Fruit fly (Drosophila melanogaster) whole organism, embryonic: ENCODE measurements around the gene DppIII.
A peak's percentile ranks its signal among the peaks of the same experiment; 100 is the strongest.

Experiments
- Abd-B ChIP-seq: fragments of 200-800 bp; sonication (Bioruptor generic); optimal IDR thresholded peaks from 2 replicates; lab custom pipeline; 2018; ENCODE audit warnings: missing biosample characterization, mild to moderate bottlenecking, missing genetic modification characterization, moderate library complexity
- Aef1 ChIP-seq: fragments of 200-800 bp; sonication (Bioruptor generic); IDR thresholded peaks from 3 replicates; pipeline ENCODE4 v1.3.6; 2022; ENCODE audit warnings: missing biosample characterization, missing genetic modification characterization
- CG10654 ChIP-seq: fragments of 200-800 bp; sonication (Bioruptor generic); optimal IDR thresholded peaks from 2 replicates; lab custom pipeline; 2016; ENCODE audit warnings: missing biosample characterization, missing genetic modification characterization
- CG10979 ChIP-seq: fragments of 200-800 bp; sonication (Bioruptor generic); optimal IDR thresholded peaks from 2 replicates; lab custom pipeline; 2018; ENCODE audit warnings: missing biosample characterization, mild to moderate bottlenecking, missing genetic modification characterization, moderate library complexity
- CG11085 ChIP-seq: fragments of 200-800 bp; sonication (Bioruptor generic); IDR thresholded peaks from 2 replicates; pipeline ENCODE4 v1.3.6; 2022; ENCODE audit warnings: missing biosample characterization, missing genetic modification characterization
- CG11696 ChIP-seq: fragments of 200-800 bp; sonication (Bioruptor generic); IDR thresholded peaks from 2 replicates; pipeline ENCODE4 v1.3.6; 2022; ENCODE audit warnings: missing biosample characterization, missing genetic modification characterization
- CG12104 ChIP-seq: fragments of 200-800 bp; sonication (Bioruptor generic); optimal IDR thresholded peaks from 3 replicates; lab custom pipeline; 2016; ENCODE audit warnings: missing biosample characterization, missing genetic modification characterization
- CG12391 ChIP-seq: fragments of 200-800 bp; sonication (Bioruptor generic); optimal IDR thresholded peaks from 3 replicates; lab custom pipeline; 2018; ENCODE audit warnings: missing biosample characterization, mild to moderate bottlenecking, missing genetic modification characterization, moderate library complexity
- CG12744 ChIP-seq: fragments of 200-800 bp; sonication (Bioruptor generic); optimal IDR thresholded peaks from 2 replicates; lab custom pipeline; 2016; ENCODE audit warnings: missing biosample characterization, missing genetic modification characterization
- CG14667 ChIP-seq: fragments of 200-800 bp; sonication (Bioruptor generic); IDR thresholded peaks from 2 replicates; pipeline ENCODE4 v1.3.6; 2022; ENCODE audit warnings: missing biosample characterization, missing genetic modification characterization
- CG15269 ChIP-seq: fragments of 200-800 bp; sonication (Bioruptor generic); optimal IDR thresholded peaks from 2 replicates; lab custom pipeline; 2018; ENCODE audit warnings: missing biosample characterization, mild to moderate bottlenecking, missing genetic modification characterization, moderate library complexity
- CG16815 ChIP-seq: fragments of 200-800 bp; sonication (Bioruptor generic); optimal IDR thresholded peaks from 3 replicates; lab custom pipeline; 2017; ENCODE audit warnings: missing biosample characterization, mild to moderate bottlenecking, missing genetic modification characterization
- CG17361 ChIP-seq: fragments of 200-800 bp; sonication (Bioruptor generic); IDR thresholded peaks from 3 replicates; pipeline ENCODE4 v1.3.6; 2022; ENCODE audit warnings: missing biosample characterization, missing genetic modification characterization
- CG17802 ChIP-seq: fragments of 200-800 bp; sonication (Bioruptor generic); optimal IDR thresholded peaks from 2 replicates; lab custom pipeline; 2018; ENCODE audit warnings: missing biosample characterization, mild to moderate bottlenecking, missing genetic modification characterization, moderate library complexity
- CG18476 ChIP-seq: fragments of 200-800 bp; sonication (Bioruptor generic); optimal IDR thresholded peaks from 2 replicates; lab custom pipeline; 2016; ENCODE audit warnings: missing biosample characterization, mild to moderate bottlenecking, missing genetic modification characterization
- CG2202 ChIP-seq: fragments of 200-800 bp; sonication (Bioruptor generic); optimal IDR thresholded peaks from 2 replicates; lab custom pipeline; 2018; ENCODE audit warnings: missing biosample characterization, mild to moderate bottlenecking, missing genetic modification characterization
- CG34224 ChIP-seq: fragments of 200-800 bp; sonication (Bioruptor generic); IDR thresholded peaks from 3 replicates; pipeline ENCODE4 v1.3.6; 2022; ENCODE audit warnings: missing biosample characterization, missing genetic modification characterization; ENCODE audit not compliant: partially characterized antibody
- CG34422 ChIP-seq: fragments of 200-800 bp; sonication (Bioruptor generic); IDR thresholded peaks from 3 replicates; pipeline ENCODE4 v1.3.6; 2022; ENCODE audit warnings: missing biosample characterization, missing genetic modification characterization
- CG6254 ChIP-seq: fragments of 200-800 bp; sonication (Bioruptor generic); optimal IDR thresholded peaks from 3 replicates; lab custom pipeline; 2017; ENCODE audit warnings: mild to moderate bottlenecking, missing biosample characterization, missing genetic modification reagents, missing genetic modification characterization
- CG7786 ChIP-seq: fragments of 200-800 bp; sonication (Bioruptor generic); optimal IDR thresholded peaks from 2 replicates; lab custom pipeline; 2016; ENCODE audit warnings: missing biosample characterization, missing genetic modification characterization
- CG7987 ChIP-seq: fragments of 200-800 bp; sonication (Bioruptor generic); optimal IDR thresholded peaks from 2 replicates; lab custom pipeline; 2018; ENCODE audit warnings: missing biosample characterization, mild to moderate bottlenecking, missing genetic modification characterization, moderate library complexity
- CG8924 ChIP-seq: fragments of 200-800 bp; optimal IDR thresholded peaks from 3 replicates; lab custom pipeline; 2019; ENCODE audit warnings: missing biosample characterization, mild to moderate bottlenecking, missing genetic modification characterization, moderate library complexity
- Chrac-16 ChIP-seq: fragments of 200-800 bp; sonication (Bioruptor generic); optimal IDR thresholded peaks from 3 replicates; lab custom pipeline; 2016; ENCODE audit warnings: missing biosample characterization, missing genetic modification characterization
- Dek ChIP-seq: fragments of 200-800 bp; sonication (Bioruptor generic); optimal IDR thresholded peaks from 3 replicates; lab custom pipeline; 2019; ENCODE audit warnings: missing biosample characterization, mild to moderate bottlenecking, missing genetic modification characterization, moderate library complexity
- Drgx ChIP-seq: fragments of 200-800 bp; sonication (Bioruptor generic); IDR thresholded peaks from 2 replicates; pipeline ENCODE4 v1.3.6; 2022; ENCODE audit warnings: missing biosample characterization, missing genetic modification characterization
- HHEX ChIP-seq: fragments of 200-800 bp; sonication (Bioruptor generic); optimal IDR thresholded peaks from 3 replicates; lab custom pipeline; 2017; ENCODE audit warnings: missing biosample characterization, mild to moderate bottlenecking, missing genetic modification characterization, missing genetic modification reagents
- Opbp ChIP-seq: fragments of 200-800 bp; sonication (Bioruptor generic); IDR thresholded peaks from 3 replicates; pipeline ENCODE4 v1.3.6; 2022; ENCODE audit warnings: missing biosample characterization, missing genetic modification characterization; ENCODE audit not compliant: partially characterized antibody
- Optix ChIP-seq: fragments of 200-800 bp; sonication (Bioruptor generic); IDR thresholded peaks from 3 replicates; pipeline ENCODE4 v1.3.6; 2022; ENCODE audit warnings: missing biosample characterization, missing genetic modification characterization
- az2 ChIP-seq: fragments of 200-800 bp; sonication (Bioruptor generic); optimal IDR thresholded peaks from 3 replicates; lab custom pipeline; 2016; ENCODE audit warnings: missing biosample characterization, missing genetic modification characterization
- crc ChIP-seq: fragments of 200-800 bp; sonication (Bioruptor generic); optimal IDR thresholded peaks from 2 replicates; lab custom pipeline; 2016; ENCODE audit warnings: missing biosample characterization, missing genetic modification characterization
- crol ChIP-seq: fragments of 200-800 bp; sonication (Bioruptor generic); IDR thresholded peaks from 2 replicates; pipeline ENCODE4 v1.3.6; 2022; ENCODE audit warnings: missing biosample characterization, missing genetic modification characterization
- dm ChIP-seq: fragments of 200-800 bp; sonication (Bioruptor generic); optimal IDR thresholded peaks from 3 replicates; lab custom pipeline; 2016; ENCODE audit warnings: missing biosample characterization, missing genetic modification characterization
- dysf ChIP-seq: fragments of 200-800 bp; sonication (Bioruptor generic); IDR thresholded peaks from 3 replicates; pipeline ENCODE4 v1.3.6; 2022; ENCODE audit warnings: missing biosample characterization, missing genetic modification characterization
- fu2 ChIP-seq: fragments of 200-800 bp; sonication (Bioruptor generic); optimal IDR thresholded peaks from 2 replicates; lab custom pipeline; 2016; ENCODE audit warnings: missing biosample characterization, missing genetic modification characterization
- ham ChIP-seq: fragments of 200-800 bp; sonication (Bioruptor generic); IDR thresholded peaks from 2 replicates; pipeline ENCODE4 v1.3.6; 2022; ENCODE audit warnings: missing biosample characterization, missing genetic modification characterization
- hb ChIP-seq: fragments of 200-800 bp; sonication (Bioruptor generic); IDR thresholded peaks from 3 replicates; pipeline ENCODE4 v1.3.6; 2022; ENCODE audit warnings: missing biosample characterization, missing genetic modification characterization; ENCODE audit not compliant: partially characterized antibody
- hkb ChIP-seq, 2 experiments: fragments of 200-800 bp in 1 of 2; fragments of >200 bp in 1 of 2; sonication (Bioruptor generic) in 1 of 2; IDR thresholded peaks in 1 of 2; optimal IDR thresholded peaks in 1 of 2; 2 replicates each; pipeline versions ENCODE4 v1.3.6 to Lab custom; 2017 to 2022; ENCODE audit warnings: missing biosample characterization in 1 of 2, missing genetic modification characterization in 1 of 2
- nerfin-1 ChIP-seq: fragments of 200-800 bp; sonication (Bioruptor generic); optimal IDR thresholded peaks from 3 replicates; lab custom pipeline; 2019; ENCODE audit warnings: missing biosample characterization, mild to moderate bottlenecking, missing genetic modification characterization, moderate library complexity
- otp ChIP-seq: fragments of 200-800 bp; sonication (Bioruptor generic); IDR thresholded peaks from 3 replicates; pipeline ENCODE4, ENCODE4 v1.3.6; 2022; ENCODE audit warnings: missing biosample characterization, missing genetic modification characterization
- prd ChIP-seq, 3 experiments: fragments of >200 bp in 2 of 3; fragments of 200-800 bp in 1 of 3; sonication (Bioruptor generic) in 1 of 3; optimal IDR thresholded peaks in 2 of 3; IDR thresholded peaks in 1 of 3; 2 replicates in 2 of 3; 3 replicates in 1 of 3; pipeline versions ENCODE4 v1.3.6 to Lab custom; 2017 to 2022; ENCODE audit warnings: missing biosample characterization in 1 of 3, missing genetic modification characterization in 1 of 3
- pros ChIP-seq: fragments of 200-800 bp; sonication (Bioruptor generic); optimal IDR thresholded peaks from 3 replicates; lab custom pipeline; 2019; ENCODE audit warnings: missing biosample characterization, mild to moderate bottlenecking, missing genetic modification characterization, moderate library complexity
- run ChIP-seq: fragments of 200-800 bp; sonication (Bioruptor generic); optimal IDR thresholded peaks from 3 replicates; lab custom pipeline; 2018; ENCODE audit warnings: missing biosample characterization, mild to moderate bottlenecking, missing genetic modification characterization
- tap ChIP-seq: fragments of 200-800 bp; optimal IDR thresholded peaks from 3 replicates; lab custom pipeline; 2019; ENCODE audit warnings: missing biosample characterization, mild to moderate bottlenecking, missing genetic modification characterization, moderate library complexity
- tgo ChIP-seq: fragments of 200-800 bp; sonication (Bioruptor generic); IDR thresholded peaks from 3 replicates; pipeline ENCODE4 v1.3.6; 2022; ENCODE audit warnings: missing biosample characterization, missing genetic modification characterization
- tll ChIP-seq, 2 experiments: fragments of 200-800 bp in 1 of 2; fragments of >200 bp in 1 of 2; sonication (Bioruptor generic) in 1 of 2; optimal IDR thresholded peaks; 2 replicates each; lab custom pipeline; 2017 to 2019; ENCODE audit warnings: missing biosample characterization in 2 of 2, missing genetic modification characterization in 2 of 2, mild to moderate bottlenecking in 1 of 2, moderate library complexity in 1 of 2
- twi ChIP-seq: fragments of 200-800 bp; optimal IDR thresholded peaks from 2 replicates; lab custom pipeline; 2019; ENCODE audit warnings: missing biosample characterization, mild to moderate bottlenecking, missing genetic modification characterization, moderate library complexity
- unpg ChIP-seq: fragments of 200-800 bp; sonication (Bioruptor generic); optimal IDR thresholded peaks from 3 replicates; lab custom pipeline; 2018; ENCODE audit warnings: missing biosample characterization, mild to moderate bottlenecking, missing genetic modification characterization, moderate library complexity
- wor ChIP-seq: fragments of 200-800 bp; sonication (Bioruptor generic); IDR thresholded peaks from 2 replicates; pipeline ENCODE4 v1.3.6; 2022; ENCODE audit warnings: missing biosample characterization, missing genetic modification characterization
- z ChIP-seq: fragments of 200-800 bp; sonication (Bioruptor generic); IDR thresholded peaks from 3 replicates; pipeline ENCODE4 v1.3.6; 2022; ENCODE audit warnings: missing biosample characterization, missing genetic modification characterization

The DppIII gene

dm6 chr3R:8355579-8355978 is 11.4 kb downstream of the DppIII start (continued):
- peak; percentile 85 for TF ChIP-seq CG18476 (GFP tag; lab: Kevin White, UChicago)
- peak; percentile 94 for TF ChIP-seq Aef1 (GFP tag; lab: Robert Waterston, UW)
- peak; percentile 86 for TF ChIP-seq Abd-B (GFP tag; lab: Kevin White, UChicago)
- TF ChIP-seq CG34422 (GFP tag; lab: Robert Waterston, UW), result peak; percentile 92
- TF ChIP-seq CG15269 (tag; lab: Kevin White, UChicago), result peak; percentile 95
- TF ChIP-seq CG8924 (tag; lab: Kevin White, UChicago), result peak; percentile 91
- peak; percentile 44 for TF ChIP-seq pros
- no peak for TF ChIP-seq z
- TF ChIP-seq hkb (optimal IDR thresholded peaks at IDR 0.05; lab: Kevin White, UChicago), result no peak
- TF ChIP-seq hkb (GFP tag; IDR thresholded peaks at IDR 0.05; lab: Robert Waterston, UW), result peak; percentile 96
- peak; percentile 16 for TF ChIP-seq twi
- peak; percentile 90 for TF ChIP-seq CG14667 (GFP tag; lab: Robert Waterston, UW)
- TF ChIP-seq CG10979 (tag; lab: Kevin White, UChicago), result peak; percentile 87
- peak; percentile 93 for TF ChIP-seq CG11085
- peak; percentile 72 for TF ChIP-seq CG17802 (tag; lab: Kevin White, UChicago)
- TF ChIP-seq HHEX, result peak; percentile 94
- peak; percentile 81 for TF ChIP-seq wor
- peak; percentile 88 for TF ChIP-seq run (tag; lab: Kevin White, UChicago)
- peak; percentile 85 for TF ChIP-seq dm (GFP tag; lab: Kevin White, UChicago)
- peak; percentile 95 for TF ChIP-seq az2
- TF ChIP-seq prd (optimal IDR thresholded peaks at IDR 0.05; lab: Kevin White, UChicago), result no peak
- peak; percentile 94 for TF ChIP-seq prd (GFP tag; IDR thresholded peaks at IDR 0.05; lab: Robert Waterston, UW)
- peak; percentile 93 for TF ChIP-seq CG10654
- peak; percentile 84 for TF ChIP-seq CG11696 (GFP tag; lab: Robert Waterston, UW)
- TF ChIP-seq nerfin-1 (tag; lab: Kevin White, UChicago), result peak; percentile 83
- TF ChIP-seq CG16815 (GFP tag; lab: Kevin White, UChicago), result peak; percentile 79
- TF ChIP-seq tap (tag; lab: Kevin White, UChicago), result peak; percentile 90
- TF ChIP-seq Drgx (GFP tag; lab: Robert Waterston, UW), result peak; percentile 84
- TF ChIP-seq CG34224 (GFP tag; lab: Robert Waterston, UW), result no peak
- peak; percentile 97 for TF ChIP-seq unpg (GFP tag; lab: Kevin White, UChicago)
- TF ChIP-seq CG12744 (GFP tag; lab: Kevin White, UChicago), result peak; percentile 94
- peak; percentile 95 for TF ChIP-seq tgo (GFP tag; lab: Robert Waterston, UW)
- TF ChIP-seq fu2 (GFP tag; lab: Kevin White, UChicago), result peak; percentile 97
- peak; percentile 87 for TF ChIP-seq CG7987 (GFP tag; lab: Kevin White, UChicago)
- peak; percentile 75 for TF ChIP-seq CG2202 (tag; lab: Kevin White, UChicago)
- peak; percentile 85; the same call in 1 of the 2 replicates for TF ChIP-seq ham
- TF ChIP-seq Chrac-16 (GFP tag; lab: Kevin White, UChicago), result peak; percentile 95
- TF ChIP-seq otp (GFP tag; lab: Robert Waterston, UW), result peak; percentile 83; the same call in 2 of the 3 replicates
- TF ChIP-seq dysf (GFP tag; lab: Robert Waterston, UW), result peak; percentile 96
- TF ChIP-seq Dek (tag; lab: Kevin White, UChicago), result peak; percentile 97
- TF ChIP-seq crol (GFP tag; lab: Robert Waterston, UW), result peak; percentile 58
- TF ChIP-seq CG17361, result peak; percentile 83
- TF ChIP-seq CG6254 (GFP tag; lab: Kevin White, UChicago), result peak; percentile 78
- TF ChIP-seq crc (GFP tag; lab: Kevin White, UChicago), result peak; percentile 96
- TF ChIP-seq CG7786 (GFP tag; lab: Kevin White, UChicago), result peak; percentile 96
- peak; percentile 55; the same call in 1 of the 3 replicates for TF ChIP-seq Optix
- no peak for TF ChIP-seq Opbp (GFP tag; lab: Robert Waterston, UW)
- TF ChIP-seq CG12104 (GFP tag; lab: Kevin White, UChicago), result peak; percentile 94
- no peak for TF ChIP-seq hb
- no peak for TF ChIP-seq tll (GFP tag; optimal IDR thresholded peaks at IDR 0.05; lab: Kevin White, UChicago)
- TF ChIP-seq CG12391 (tag; lab: Kevin White, UChicago), result peak; percentile 95
